Fruit fly (Drosophila melanogaster) whole organism, embryonic: ENCODE measurements around the gene RfC4.

Experiments used
- Abd-B ChIP-seq: fragments of 200-800 bp; sonication (Bioruptor generic); optimal IDR thresholded peaks from 2 replicates; lab custom pipeline; 2018; ENCODE audit warnings: missing biosample characterization, mild to moderate bottlenecking, missing genetic modification characterization, moderate library complexity
- Asciz ChIP-seq: fragments of 200-800 bp; sonication (Bioruptor generic); optimal IDR thresholded peaks from 2 replicates; lab custom pipeline; 2017; ENCODE audit warnings: missing biosample characterization, mild to moderate bottlenecking, missing genetic modification characterization, missing genetic modification reagents
- CG10209 ChIP-seq: fragments of 200-800 bp; sonication (Bioruptor generic); optimal IDR thresholded peaks from 3 replicates; lab custom pipeline; 2017; ENCODE audit warnings: missing biosample characterization, mild to moderate bottlenecking, missing genetic modification characterization, missing genetic modification reagents
- CG1024 ChIP-seq: fragments of 200-800 bp; sonication (Bioruptor generic); IDR thresholded peaks from 2 replicates; pipeline ENCODE4 v1.3.6; 2022; ENCODE audit warnings: missing biosample characterization, missing genetic modification characterization
- CG12391 ChIP-seq: fragments of 200-800 bp; sonication (Bioruptor generic); optimal IDR thresholded peaks from 3 replicates; lab custom pipeline; 2018; ENCODE audit warnings: missing biosample characterization, mild to moderate bottlenecking, missing genetic modification characterization, moderate library complexity
- CG13624 ChIP-seq: fragments of 200-800 bp; sonication (Bioruptor generic); optimal IDR thresholded peaks from 2 replicates; lab custom pipeline; 2016; ENCODE audit warnings: missing biosample characterization, missing genetic modification characterization
- CG13775 ChIP-seq: fragments of 200-800 bp; sonication (Bioruptor generic); optimal IDR thresholded peaks from 3 replicates; lab custom pipeline; 2017; ENCODE audit warnings: missing biosample characterization, mild to moderate bottlenecking, missing genetic modification characterization
- CG14710 ChIP-seq: fragments of 200-800 bp; sonication (Bioruptor generic); optimal IDR thresholded peaks from 3 replicates; lab custom pipeline; 2019; ENCODE audit warnings: missing biosample characterization, mild to moderate bottlenecking, missing genetic modification characterization, moderate library complexity
- CG15601 ChIP-seq: fragments of 200-800 bp; sonication (Bioruptor generic); optimal IDR thresholded peaks from 3 replicates; lab custom pipeline; 2019; ENCODE audit warnings: missing biosample characterization, mild to moderate bottlenecking, missing genetic modification characterization, moderate library complexity
- CG18476 ChIP-seq: fragments of 200-800 bp; sonication (Bioruptor generic); optimal IDR thresholded peaks from 2 replicates; lab custom pipeline; 2016; ENCODE audit warnings: missing biosample characterization, mild to moderate bottlenecking, missing genetic modification characterization
- CG2116 ChIP-seq: fragments of 200-800 bp; sonication (Bioruptor generic); optimal IDR thresholded peaks from 3 replicates; lab custom pipeline; 2018; ENCODE audit warnings: missing biosample characterization, mild to moderate bottlenecking, missing genetic modification characterization
- CG34224 ChIP-seq: fragments of 200-800 bp; sonication (Bioruptor generic); IDR thresholded peaks from 3 replicates; pipeline ENCODE4 v1.3.6; 2022; ENCODE audit warnings: missing biosample characterization, missing genetic modification characterization; ENCODE audit not compliant: partially characterized antibody
- CG4820 ChIP-seq: fragments of 200-800 bp; sonication (Bioruptor generic); optimal IDR thresholded peaks from 3 replicates; lab custom pipeline; 2016; ENCODE audit warnings: missing biosample characterization, missing genetic modification characterization
- CG6791 ChIP-seq: fragments of 200-800 bp; sonication (Bioruptor generic); IDR thresholded peaks from 3 replicates; pipeline ENCODE4 v1.3.6; 2022; ENCODE audit warnings: missing biosample characterization, missing genetic modification characterization; ENCODE audit not compliant: partially characterized antibody
- CG6854 ChIP-seq: fragments of 200-800 bp; sonication (Bioruptor generic); optimal IDR thresholded peaks from 3 replicates; lab custom pipeline; 2017; ENCODE audit warnings: missing biosample characterization, mild to moderate bottlenecking, missing genetic modification characterization
- CG7928 ChIP-seq: fragments of 200-800 bp; sonication (Bioruptor generic); optimal IDR thresholded peaks from 2 replicates; lab custom pipeline; 2017; ENCODE audit warnings: missing biosample characterization, mild to moderate bottlenecking, missing genetic modification characterization
- CG8924 ChIP-seq: fragments of 200-800 bp; optimal IDR thresholded peaks from 3 replicates; lab custom pipeline; 2019; ENCODE audit warnings: missing biosample characterization, mild to moderate bottlenecking, missing genetic modification characterization, moderate library complexity
- CG9797 ChIP-seq: fragments of 200-800 bp; sonication (Bioruptor generic); optimal IDR thresholded peaks from 3 replicates; lab custom pipeline; 2018; ENCODE audit warnings: missing biosample characterization, mild to moderate bottlenecking, missing genetic modification characterization
- Dp ChIP-seq: fragments of 200-800 bp; sonication (Bioruptor generic); optimal IDR thresholded peaks from 2 replicates; lab custom pipeline; 2018; ENCODE audit warnings: missing biosample characterization, mild to moderate bottlenecking, missing genetic modification characterization, moderate library complexity
- HLH54F ChIP-seq: fragments of 200-800 bp; sonication (Bioruptor generic); optimal IDR thresholded peaks from 3 replicates; lab custom pipeline; 2016; ENCODE audit warnings: missing biosample characterization, missing genetic modification characterization
- Lhr ChIP-seq: fragments of 200-800 bp; sonication (Bioruptor generic); optimal IDR thresholded peaks from 3 replicates; lab custom pipeline; 2017; ENCODE audit warnings: mild to moderate bottlenecking, missing biosample characterization, missing genetic modification reagents, missing genetic modification characterization
- NfI ChIP-seq: fragments of 200-800 bp; sonication (Bioruptor generic); optimal IDR thresholded peaks from 3 replicates; lab custom pipeline; 2018; ENCODE audit warnings: missing biosample characterization, mild to moderate bottlenecking, missing genetic modification characterization, moderate library complexity
- Opbp ChIP-seq: fragments of 200-800 bp; sonication (Bioruptor generic); IDR thresholded peaks from 3 replicates; pipeline ENCODE4 v1.3.6; 2022; ENCODE audit warnings: missing biosample characterization, missing genetic modification characterization; ENCODE audit not compliant: partially characterized antibody
- Sin3A ChIP-seq: fragments of >200 bp; optimal IDR thresholded peaks from 2 replicates; lab custom pipeline; 2018
- ash1 ChIP-seq: fragments of 200-800 bp; sonication (Bioruptor generic); optimal IDR thresholded peaks from 2 replicates; lab custom pipeline; 2018; ENCODE audit warnings: missing biosample characterization, mild to moderate bottlenecking, missing genetic modification characterization
- ato ChIP-seq: fragments of 200-800 bp; sonication (Bioruptor generic); IDR thresholded peaks from 2 replicates; pipeline ENCODE4 v1.3.6; 2022; ENCODE audit warnings: missing biosample characterization, missing genetic modification characterization; ENCODE audit not compliant: partially characterized antibody
- bbx ChIP-seq: fragments of 200-800 bp; sonication (Bioruptor generic); IDR thresholded peaks from 2 replicates; pipeline ENCODE4 v1.3.6; 2022; ENCODE audit warnings: missing biosample characterization, missing genetic modification characterization; ENCODE audit not compliant: partially characterized antibody
- cg ChIP-seq: fragments of 200-800 bp; sonication (Bioruptor generic); optimal IDR thresholded peaks from 3 replicates; lab custom pipeline; 2019; ENCODE audit warnings: missing biosample characterization, mild to moderate bottlenecking, missing genetic modification characterization, moderate library complexity
- chn ChIP-seq: fragments of 200-800 bp; sonication (Bioruptor generic); optimal IDR thresholded peaks from 2 replicates; lab custom pipeline; 2016; ENCODE audit warnings: missing biosample characterization, missing genetic modification characterization
- corto ChIP-seq: fragments of 200-800 bp; sonication (Bioruptor generic); optimal IDR thresholded peaks from 2 replicates; lab custom pipeline; 2016; ENCODE audit warnings: missing biosample characterization, mild to moderate bottlenecking, missing genetic modification characterization, moderate library complexity
- crol ChIP-seq: fragments of 200-800 bp; sonication (Bioruptor generic); IDR thresholded peaks from 2 replicates; pipeline ENCODE4 v1.3.6; 2022; ENCODE audit warnings: missing biosample characterization, missing genetic modification characterization
- exex ChIP-seq: fragments of 200-800 bp; sonication (Bioruptor generic); optimal IDR thresholded peaks from 4 replicates; lab custom pipeline; 2018; ENCODE audit warnings: missing biosample characterization, mild to moderate bottlenecking, missing genetic modification characterization, moderate library complexity
- hb ChIP-seq: fragments of 200-800 bp; sonication (Bioruptor generic); IDR thresholded peaks from 3 replicates; pipeline ENCODE4 v1.3.6; 2022; ENCODE audit warnings: missing biosample characterization, missing genetic modification characterization; ENCODE audit not compliant: partially characterized antibody
- insv ChIP-seq, 2 experiments: fragments of 200-800 bp; sonication (Bioruptor generic); optimal IDR thresholded peaks; 3 replicates each; lab custom pipeline; 2016 to 2018; ENCODE audit warnings: missing biosample characterization in 2 of 2, missing genetic modification characterization in 2 of 2
- kay ChIP-seq: fragments of 200-800 bp; sonication (Bioruptor generic); optimal IDR thresholded peaks from 2 replicates; lab custom pipeline; 2016; ENCODE audit warnings: missing biosample characterization, missing genetic modification characterization
- odd ChIP-seq: fragments of 200-800 bp; sonication (Bioruptor generic); optimal IDR thresholded peaks from 2 replicates; lab custom pipeline; 2017; ENCODE audit warnings: missing biosample characterization, mild to moderate bottlenecking, missing genetic modification characterization
- onecut ChIP-seq: fragments of 200-800 bp; sonication (Bioruptor generic); IDR thresholded peaks from 2 replicates; pipeline ENCODE4 v1.3.6; 2022; ENCODE audit warnings: missing biosample characterization, missing genetic modification characterization
- otp ChIP-seq: fragments of 200-800 bp; sonication (Bioruptor generic); IDR thresholded peaks from 3 replicates; pipeline ENCODE4, ENCODE4 v1.3.6; 2022; ENCODE audit warnings: missing biosample characterization, missing genetic modification characterization
- pita ChIP-seq: fragments of 200-800 bp; sonication (Bioruptor generic); optimal IDR thresholded peaks from 2 replicates; lab custom pipeline; 2017; ENCODE audit warnings: missing biosample characterization, mild to moderate bottlenecking, missing genetic modification characterization
- psq ChIP-seq: fragments of 200-800 bp; sonication (Bioruptor generic); optimal IDR thresholded peaks from 2 replicates; lab custom pipeline; 2017; ENCODE audit warnings: missing biosample characterization, missing genetic modification characterization
- sens ChIP-seq: fragments of 200-800 bp; sonication (Bioruptor generic); peaks from one replicate; lab custom pipeline; 2016; ENCODE audit warnings: missing biosample characterization, missing genetic modification characterization
- sens-2 ChIP-seq: fragments of 200-800 bp; sonication (Bioruptor generic); IDR thresholded peaks from 2 replicates; pipeline ENCODE4 v1.3.6; 2022; ENCODE audit warnings: missing biosample characterization, missing genetic modification characterization
- slbo ChIP-seq: fragments of 200-800 bp; sonication (Bioruptor generic); IDR thresholded peaks from 2 replicates; pipeline ENCODE4 v1.3.6; 2022; ENCODE audit warnings: missing biosample characterization, missing genetic modification characterization
- slp2 ChIP-seq: fragments of 200-800 bp; sonication (Bioruptor generic); optimal IDR thresholded peaks from 2 replicates; lab custom pipeline; 2016; ENCODE audit warnings: missing biosample characterization, missing genetic modification characterization
- so ChIP-seq: fragments of 200-800 bp; sonication (Bioruptor generic); IDR thresholded peaks from 3 replicates; pipeline ENCODE4 v1.3.6; 2022; ENCODE audit warnings: missing biosample characterization, missing genetic modification characterization
- sug ChIP-seq: fragments of 200-800 bp; optimal IDR thresholded peaks from 2 replicates; lab custom pipeline; 2019; ENCODE audit warnings: missing biosample characterization, mild to moderate bottlenecking, missing genetic modification characterization, moderate library complexity
- tap ChIP-seq: fragments of 200-800 bp; optimal IDR thresholded peaks from 3 replicates; lab custom pipeline; 2019; ENCODE audit warnings: missing biosample characterization, mild to moderate bottlenecking, missing genetic modification characterization, moderate library complexity
- vnd ChIP-seq: fragments of 200-800 bp; sonication (Bioruptor generic); IDR thresholded peaks from 3 replicates; pipeline ENCODE4 v1.3.6; 2022; ENCODE audit warnings: missing biosample characterization, missing genetic modification characterization; ENCODE audit not compliant: partially characterized antibody

Gene RfC4

DNA sequence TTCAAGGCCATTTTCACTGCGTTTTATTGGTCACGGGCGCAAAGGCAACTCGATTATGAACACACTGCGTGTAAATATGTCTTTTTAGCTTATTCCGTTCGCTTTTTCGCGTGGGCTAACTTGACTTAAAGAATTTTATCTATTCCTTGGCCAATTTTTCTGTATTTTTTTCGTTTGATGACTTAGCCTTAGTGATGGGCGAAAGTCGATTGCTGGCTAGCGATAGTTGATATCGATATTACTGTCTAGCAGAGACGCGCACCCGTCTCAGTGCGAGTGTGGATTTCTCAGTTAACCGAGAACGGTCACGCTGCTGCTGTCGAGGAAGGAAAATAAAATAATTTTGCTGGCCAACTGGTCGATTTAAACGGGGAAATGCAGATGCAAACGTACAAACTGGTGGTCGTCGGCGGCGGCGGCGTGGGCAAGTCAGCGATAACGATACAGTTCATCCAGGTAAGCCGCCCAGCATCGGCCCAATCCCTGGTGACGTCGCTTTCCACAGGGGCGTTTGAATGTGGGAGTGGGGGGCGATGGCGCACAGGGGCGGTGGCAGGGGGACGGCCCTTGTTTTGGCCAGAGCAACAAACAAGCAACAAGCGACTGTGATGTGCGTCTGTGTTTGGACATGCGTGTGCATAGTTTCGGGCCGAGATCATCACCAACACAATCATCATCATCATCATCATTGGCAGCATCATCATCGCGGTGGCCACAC is 3.1 kb upstream of the RfC4 start, which contains the start of the genes Rop and Ras64B (continued):
- TF ChIP-seq CG6791 (GFP tag; lab: Robert Waterston, UW) = peak; percentile 85
- peak; percentile 66 for TF ChIP-seq ato (GFP tag; lab: Robert Waterston, UW)
- peak; percentile 90 for TF ChIP-seq sens (GFP tag; lab: Kevin White, UChicago)
- TF ChIP-seq Sin3A (lab: Kevin White, UChicago) = peak; percentile 91
- peak; percentile 50 for TF ChIP-seq CG7928 (GFP tag; lab: Kevin White, UChicago)
- TF ChIP-seq Abd-B (GFP tag; lab: Kevin White, UChicago) = peak; percentile 51
- peak; percentile 81 for TF ChIP-seq bbx (GFP tag; lab: Robert Waterston, UW)
- peak; percentile 63; the same call in 2 of the 3 replicates for TF ChIP-seq vnd (GFP tag; lab: Robert Waterston, UW)
- peak; percentile 81 for TF ChIP-seq CG14710 (tag; lab: Kevin White, UChicago)
- no peak for TF ChIP-seq CG4820 (GFP tag; lab: Kevin White, UChicago)
- TF ChIP-seq Asciz (GFP tag; lab: Kevin White, UChicago) = no peak
- TF ChIP-seq crol (GFP tag; lab: Robert Waterston, UW) = peak; percentile 96
- peak; percentile 52 for TF ChIP-seq CG12391 (tag; lab: Kevin White, UChicago)
- peak; percentile 36; the same call in 1 of the 3 replicates for TF ChIP-seq so (GFP tag; lab: Robert Waterston, UW)
- TF ChIP-seq CG1024 (GFP tag; lab: Robert Waterston, UW) = no peak
- peak; percentile 42 for TF ChIP-seq CG15601
- peak; percentile 4 for TF ChIP-seq ash1 (GFP tag; lab: Kevin White, UChicago)
- TF ChIP-seq pita = peak; percentile 71
- 0 out of 2 replicates have a peak, but pooled peaks have one; percentile 1 for TF ChIP-seq onecut (GFP tag; lab: Robert Waterston, UW)
- peak; percentile 3 for TF ChIP-seq NfI (GFP tag; lab: Kevin White, UChicago)
- TF ChIP-seq psq (GFP tag; lab: Kevin White, UChicago) = no peak
- TF ChIP-seq corto (GFP tag; lab: Kevin White, UChicago) = no peak
- TF ChIP-seq CG34224 (GFP tag; lab: Robert Waterston, UW) = peak; percentile 86
- no peak for TF ChIP-seq odd (GFP tag; lab: Kevin White, UChicago)
- peak; percentile 13; the same call in 1 of the 2 replicates for TF ChIP-seq slbo
- peak; percentile 35 for TF ChIP-seq cg (GFP tag; lab: Kevin White, UChicago)
- no peak for TF ChIP-seq sens-2 (GFP tag; lab: Robert Waterston, UW)
- peak; percentile 61 for TF ChIP-seq CG8924
- TF ChIP-seq Lhr = peak; percentile 73
- TF ChIP-seq CG13624 = peak; percentile 43
- no peak for TF ChIP-seq CG6854 (GFP tag; lab: Kevin White, UChicago)
- peak; percentile 32 for TF ChIP-seq HLH54F (GFP tag; lab: Kevin White, UChicago)
- peak; percentile 49 for TF ChIP-seq sug (tag; lab: Kevin White, UChicago)
- TF ChIP-seq CG9797 (GFP tag; lab: Kevin White, UChicago) = peak; percentile 96
- TF ChIP-seq otp (GFP tag; lab: Robert Waterston, UW) = 0 out of 3 replicates have a peak, but pooled peaks have one; percentile 10
- TF ChIP-seq CG13775 = peak; percentile 32
- TF ChIP-seq insv (GFP tag; optimal IDR thresholded peaks at IDR 0.05; lab: Kevin White, UChicago) = peak in 1 of 2 experiments; percentile 33
- peak; percentile 59 for TF ChIP-seq Dp
- TF ChIP-seq CG18476 (GFP tag; lab: Kevin White, UChicago) = no peak
- TF ChIP-seq exex (tag; lab: Kevin White, UChicago) = no peak
- peak; percentile 58 for TF ChIP-seq CG2116 (GFP tag; lab: Kevin White, UChicago)
- peak; percentile 92 for TF ChIP-seq Opbp (GFP tag; lab: Robert Waterston, UW)
- TF ChIP-seq tap (tag; lab: Kevin White, UChicago) = no peak
- 0 out of 3 replicates have a peak, but pooled peaks have one; percentile 57 for TF ChIP-seq hb
- TF ChIP-seq slp2 (GFP tag; lab: Kevin White, UChicago) = peak; percentile 7
- TF ChIP-seq CG10209 (GFP tag; lab: Kevin White, UChicago) = no peak
- peak; percentile 51 for TF ChIP-seq chn (GFP tag; lab: Kevin White, UChicago)
- TF ChIP-seq kay (GFP tag; lab: Kevin White, UChicago) = peak; percentile 86
